Worm (Caenorhabditis elegans) whole organism, early embryonic: ENCODE results near the gene F25E2.2.

Experiments
- aly-1 ChIP-seq: sonication (generic microtip); optimal IDR thresholded peaks from 2 replicates; lab custom pipeline; 2016; ENCODE audit warnings: missing genetic modification characterization, missing compliant biosample characterization
- ama-1 ChIP-seq: fragments of 150-350 bp; optimal IDR thresholded peaks from 2 replicates; lab custom pipeline; 2014
- ceh-13 ChIP-seq: fragments of 200-800 bp; sonication (Bioruptor generic); optimal IDR thresholded peaks from 2 replicates; lab custom pipeline; 2018; ENCODE audit warnings: mild to moderate bottlenecking, missing genetic modification characterization, missing compliant biosample characterization
- ceh-36 ChIP-seq: sonication (generic microtip); optimal IDR thresholded peaks from 2 replicates; lab custom pipeline; 2016; ENCODE audit warnings: missing genetic modification characterization, inconsistent platforms, missing compliant biosample characterization
- flt-1 ChIP-seq: fragments of 200-800 bp; sonication (Bioruptor generic); IDR thresholded peaks from 2 replicates; pipeline ENCODE4 v1.3.6; 2022; ENCODE audit warnings: missing genetic modification characterization, missing compliant biosample characterization
- hmbx-1 ChIP-seq: sonication (generic microtip); optimal IDR thresholded peaks from 2 replicates; lab custom pipeline; 2016; ENCODE audit warnings: mild to moderate bottlenecking, missing genetic modification characterization, missing compliant biosample characterization
- hnd-1 ChIP-seq: sonication (generic microtip); optimal IDR thresholded peaks from 2 replicates; lab custom pipeline; 2016; ENCODE audit warnings: missing genetic modification characterization, missing compliant biosample characterization
- scrt-1 ChIP-seq: fragments of 200-800 bp; sonication (Bioruptor generic); IDR thresholded peaks from 2 replicates; pipeline ENCODE4 v1.3.6; 2022; ENCODE audit warnings: missing genetic modification characterization, missing compliant biosample characterization
- sea-1 ChIP-seq: fragments of 200-800 bp; sonication (Bioruptor generic); conservative IDR thresholded peaks from 2 replicates; pipeline ENCODE4 v1.3.6; 2022; ENCODE audit warnings: missing genetic modification characterization, missing compliant biosample characterization
- tbx-11 ChIP-seq: fragments of 200-800 bp; sonication (Bioruptor generic); IDR thresholded peaks from 2 replicates; pipeline ENCODE4 v1.3.6; 2022; ENCODE audit warnings: missing genetic modification characterization, missing compliant biosample characterization
- tbx-37 ChIP-seq: fragments of 200-800 bp; sonication (Bioruptor generic); conservative IDR thresholded peaks from 2 replicates; pipeline ENCODE4 v1.3.6; 2022; ENCODE audit warnings: missing genetic modification reagents, missing genetic modification characterization, missing compliant biosample characterization

ce11 chrX:844649-845048 is 34.1 kb upstream of the F25E2.2 start:
- TF ChIP-seq flt-1 (no peak), tbx-37 (GFP tag; lab: Robert Waterston, UW) (no peak), ceh-13 (GFP tag; lab: Kevin White, UChicago) (no peak), hnd-1 (tag; lab: Kevin White, UChicago) (no peak), scrt-1 (GFP tag; lab: Robert Waterston, UW) (no peak), ceh-36 (no peak), sea-1 (GFP tag; lab: Robert Waterston, UW) (no peak), aly-1 (tag; lab: Kevin White, UChicago) (no peak), hmbx-1 (tag; lab: Kevin White, UChicago) (no peak), ama-1 (no peak), tbx-11 (GFP tag; lab: Robert Waterston, UW) (no peak)
